Fruit fly (Drosophila melanogaster): Measurements from ENCODE around the gene ham.

Gene ham

dm6 chr2L:18752038-18752437 lies 40.7 kb downstream of the ham start:
- TF ChIP-seq Gug (GFP tag; IDR thresholded peaks at IDR 0.05): peak; percentile 57
- peak; percentile 78 for TF ChIP-seq CG32006 (GFP tag; optimal IDR thresholded peaks at IDR 0.05)
- peak; percentile 69 for TF ChIP-seq dac (GFP tag; optimal IDR thresholded peaks at IDR 0.05)
- peak; percentile 72 for TF ChIP-seq CG6276 (GFP tag; optimal IDR thresholded peaks at IDR 0.05)
- TF ChIP-seq CG3919 (GFP tag; optimal IDR thresholded peaks at IDR 0.05): peak; percentile 31
- TF ChIP-seq Smox (GFP tag; optimal IDR thresholded peaks at IDR 0.05): no peak
- TF ChIP-seq CG6854 (GFP tag; optimal IDR thresholded peaks at IDR 0.05): no peak
- TF ChIP-seq CG16779 (tag; optimal IDR thresholded peaks at IDR 0.05): peak; percentile 50
- no peak for TF ChIP-seq Blimp-1 (GFP tag; optimal IDR thresholded peaks at IDR 0.05)
- TF ChIP-seq CG15336 (GFP tag; IDR thresholded peaks at IDR 0.05): peak; percentile 85
- TF ChIP-seq achi (GFP tag; optimal IDR thresholded peaks at IDR 0.05): peak; percentile 58
- no peak for TF ChIP-seq cyc (GFP tag; optimal IDR thresholded peaks at IDR 0.05)
- no peak for TF ChIP-seq Sox15 (GFP tag; optimal IDR thresholded peaks at IDR 0.05)
- TF ChIP-seq eg (GFP tag; IDR thresholded peaks at IDR 0.05): peak; percentile 76
- no peak for TF ChIP-seq CG7368 (GFP tag; optimal IDR thresholded peaks at IDR 0.05)
- TF ChIP-seq CG11294 (GFP tag; IDR thresholded peaks at IDR 0.05): peak; percentile 65
- TF ChIP-seq CG34406 (GFP tag; optimal IDR thresholded peaks at IDR 0.05): no peak
- TF ChIP-seq Lpt (GFP tag; optimal IDR thresholded peaks at IDR 0.05): peak; percentile 66
- peak; percentile 89 for TF ChIP-seq Eip78C (GFP tag)
- TF ChIP-seq Ets21C (GFP tag; optimal IDR thresholded peaks at IDR 0.05): no peak
- peak; percentile 49 for TF ChIP-seq OdsH (GFP tag; optimal IDR thresholded peaks at IDR 0.05)
- TF ChIP-seq pdm3 (GFP tag; optimal IDR thresholded peaks at IDR 0.05): peak; percentile 32
- no peak for TF ChIP-seq Met (GFP tag; optimal IDR thresholded peaks at IDR 0.05)
- TF ChIP-seq CG3032 (tag; optimal IDR thresholded peaks at IDR 0.05): peak; percentile 16
- TF ChIP-seq Eip75B (GFP tag; optimal IDR thresholded peaks at IDR 0.05): peak; percentile 12
- TF ChIP-seq CG8319 (GFP tag; optimal IDR thresholded peaks at IDR 0.05): no peak
- TF ChIP-seq CG6163 (GFP tag; IDR thresholded peaks at IDR 0.05): peak; percentile 75
- TF ChIP-seq fd59A (GFP tag; optimal IDR thresholded peaks at IDR 0.05): peak; percentile 20
- peak; percentile 57 for TF ChIP-seq Ets96B (tag; optimal IDR thresholded peaks at IDR 0.05)
- peak in 1 of 2 experiments; percentile 16 for TF ChIP-seq salr (GFP tag; optimal IDR thresholded peaks at IDR 0.05)
- peak; percentile 59 for TF ChIP-seq CG10631 (GFP tag; optimal IDR thresholded peaks at IDR 0.05)
- no peak for TF ChIP-seq svp (GFP tag)
- no peak for TF ChIP-seq spab (GFP tag; optimal IDR thresholded peaks at IDR 0.05)
- TF ChIP-seq Sox14 (GFP tag; optimal IDR thresholded peaks at IDR 0.05): peak; percentile 49
- TF ChIP-seq Sox102F (GFP tag; optimal IDR thresholded peaks at IDR 0.05): no peak
- no peak for TF ChIP-seq lz (GFP tag; optimal IDR thresholded peaks at IDR 0.05)
- peak; percentile 21 for TF ChIP-seq net (GFP tag; optimal IDR thresholded peaks at IDR 0.05)
- TF ChIP-seq Hr4 (GFP tag; optimal IDR thresholded peaks at IDR 0.05): peak; percentile 84
- no peak for TF ChIP-seq CG1621 (tag; optimal IDR thresholded peaks at IDR 0.05)
- peak; percentile 88 for TF ChIP-seq CG8119 (GFP tag; IDR thresholded peaks at IDR 0.05)
- no peak for TF ChIP-seq Hr38 (GFP tag; optimal IDR thresholded peaks at IDR 0.05)
- TF ChIP-seq acj6 (GFP tag; optimal IDR thresholded peaks at IDR 0.05): peak; percentile 33
- TF ChIP-seq CG31627 (GFP tag; optimal IDR thresholded peaks at IDR 0.05): no peak
- TF ChIP-seq Hr39 (GFP tag; optimal IDR thresholded peaks at IDR 0.05): no peak
- peak; percentile 69 for TF ChIP-seq CG4318 (GFP tag; optimal IDR thresholded peaks at IDR 0.05)

- TF ChIP-seq fd59A (GFP tag; optimal IDR thresholded peaks at IDR 0.05) (no peak), dac (GFP tag; optimal IDR thresholded peaks at IDR 0.05) (peak; percentile 44), CG4318 (GFP tag; optimal IDR thresholded peaks at IDR 0.05) (peak; percentile 71), Hr4 (GFP tag; optimal IDR thresholded peaks at IDR 0.05) (peak; percentile 44), ss (GFP tag; optimal IDR thresholded peaks at IDR 0.05) (no peak), CG32006 (GFP tag; optimal IDR thresholded peaks at IDR 0.05) (peak; percentile 74), esn (GFP tag; optimal IDR thresholded peaks at IDR 0.05) (no peak), Hr38 (GFP tag; optimal IDR thresholded peaks at IDR 0.05) (no peak), salr (GFP tag; optimal IDR thresholded peaks at IDR 0.05) (peak in 1 of 2 experiments; percentile 37), CG6276 (GFP tag; optimal IDR thresholded peaks at IDR 0.05) (peak; percentile 31)
Observed at dm6 chr2L:18751337-18751736, 41.4 kb downstream of the ham start.

All from whole organism, prepupa.